Worm (Caenorhabditis elegans): Measurements from ENCODE around the gene bus-2.
A peak's percentile ranks its signal among the peaks of the same experiment; 100 is the strongest.

Gene bus-2

DNA sequence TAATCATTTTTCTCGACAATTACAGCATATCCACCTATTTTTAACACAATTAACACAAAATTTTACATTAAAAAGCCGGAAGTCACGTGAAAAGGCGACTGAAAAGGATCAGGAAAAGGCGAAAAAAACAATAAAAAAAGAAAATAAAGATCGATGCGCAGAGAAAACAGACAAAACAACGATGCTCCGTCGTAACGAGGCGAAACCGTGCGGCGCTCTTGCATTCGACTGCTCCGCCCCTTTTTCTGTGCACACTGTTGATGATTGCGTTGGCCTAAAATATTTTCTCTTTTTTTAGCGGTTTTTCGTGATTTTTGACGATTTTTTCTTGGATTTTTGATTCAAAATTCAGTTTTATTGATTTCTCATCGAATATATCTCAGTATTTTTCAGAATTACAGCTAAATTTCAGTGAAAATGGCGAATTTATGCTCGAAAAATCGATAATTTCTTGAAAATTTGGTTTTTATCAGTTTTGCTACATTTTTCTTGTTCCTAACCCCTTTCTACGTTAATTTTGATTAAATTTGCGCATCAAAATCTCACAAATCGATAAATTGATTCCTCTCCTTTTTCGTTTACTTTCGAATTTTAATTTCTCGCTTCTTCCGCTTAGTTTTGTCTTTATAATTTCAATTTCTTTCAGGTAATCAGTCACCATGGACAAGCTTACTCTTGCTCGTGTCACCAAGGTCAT is 40.5 kb upstream of the bus-2 start, which contains the start of gene rps-28 (continued):
- peak; percentile 94 for TF ChIP-seq ekl-4 (GFP tag; IDR thresholded peaks at IDR 0.05)
- no peak for TF ChIP-seq nfya-1 (tag; optimal IDR thresholded peaks at IDR 0.05; ENCODE audit: borderline replicate concordance, insufficient read depth)
- no peak for TF ChIP-seq mes-4 (tag; optimal IDR thresholded peaks at IDR 0.05)
- TF ChIP-seq F10E7.11 (tag; optimal IDR thresholded peaks at IDR 0.05): no peak
- TF ChIP-seq snpc-1.1 (tag; optimal IDR thresholded peaks at IDR 0.05; ENCODE audit: insufficient read depth): peak; percentile 55
- no peak for TF ChIP-seq ama-1 (optimal IDR thresholded peaks at IDR 0.05)
- peak in 1 of 2 experiments; percentile 58 for TF ChIP-seq ama-1 (GFP tag; optimal IDR thresholded peaks at IDR 0.05)
- peak; percentile 77 for TF ChIP-seq dpl-1 (GFP tag; optimal IDR thresholded peaks at IDR 0.05)
- TF ChIP-seq cebp-1 (GFP tag; IDR thresholded peaks at IDR 0.05): peak; percentile 56; the same call in 1 of the 2 replicates
- TF ChIP-seq cebp-1 (tag; optimal IDR thresholded peaks at IDR 0.05): peak; percentile 91
- TF ChIP-seq lin-26 (GFP tag; IDR thresholded peaks at IDR 0.05): peak; percentile 80; the same call in 1 of the 2 replicates
- TF ChIP-seq K11D2.4 (GFP tag; IDR thresholded peaks at IDR 0.05): peak; percentile 92
- TF ChIP-seq C06A6.2 (GFP tag; conservative IDR thresholded peaks at IDR 0.05): peak; percentile 97
- peak; percentile 44 for TF ChIP-seq madf-8 (GFP tag; conservative IDR thresholded peaks at IDR 0.05)
- peak; percentile 65 for TF ChIP-seq die-1 (tag; optimal IDR thresholded peaks at IDR 0.05)
- TF ChIP-seq him-1 (tag; optimal IDR thresholded peaks at IDR 0.05): peak; percentile 23
- TF ChIP-seq Y95B8A.8 (GFP tag; IDR thresholded peaks at IDR 0.05): peak; percentile 95
- no peak for TF ChIP-seq zim-3 (tag; optimal IDR thresholded peaks at IDR 0.05)
- 0 out of 2 replicates have a peak, but pooled peaks have one; percentile 67 for TF ChIP-seq F37B4.10 (GFP tag; IDR thresholded peaks at IDR 0.05)
- peak; percentile 100 for TF ChIP-seq attf-3 (GFP tag; conservative IDR thresholded peaks at IDR 0.05)
- TF ChIP-seq rec-8 (tag; optimal IDR thresholded peaks at IDR 0.05): peak; percentile 27 to 29
- TF ChIP-seq rcor-1 (GFP tag; IDR thresholded peaks at IDR 0.05): peak; percentile 95
- peak; percentile 97 for TF ChIP-seq F23B12.7 (tag; optimal IDR thresholded peaks at IDR 0.05; ENCODE audit: insufficient read depth)
- peak; percentile 91 for TF ChIP-seq somi-1 (GFP tag; optimal IDR thresholded peaks at IDR 0.05)
- TF ChIP-seq Y79H2A.3 (GFP tag; conservative IDR thresholded peaks at IDR 0.05): no peak; the same call in 1 of the 2 replicates
- no peak for TF ChIP-seq unc-62 (GFP tag; optimal IDR thresholded peaks at IDR 0.05)
- peak; percentile 11 for TF ChIP-seq T07F8.4 (tag; optimal IDR thresholded peaks at IDR 0.05)
- no peak for TF ChIP-seq ceh-79 (tag; optimal IDR thresholded peaks at IDR 0.05)
- no peak for TF ChIP-seq bed-2 (GFP tag; IDR thresholded peaks at IDR 0.05)
- no peak for TF ChIP-seq ccch-3 (GFP tag; optimal IDR thresholded peaks at IDR 0.05)
- TF ChIP-seq nhr-27 (tag; optimal IDR thresholded peaks at IDR 0.05): no peak
- peak; percentile 47 for TF ChIP-seq gei-17 (GFP tag; optimal IDR thresholded peaks at IDR 0.05)
- TF ChIP-seq egl-18 (GFP tag; IDR thresholded peaks at IDR 0.05): no peak

DNA sequence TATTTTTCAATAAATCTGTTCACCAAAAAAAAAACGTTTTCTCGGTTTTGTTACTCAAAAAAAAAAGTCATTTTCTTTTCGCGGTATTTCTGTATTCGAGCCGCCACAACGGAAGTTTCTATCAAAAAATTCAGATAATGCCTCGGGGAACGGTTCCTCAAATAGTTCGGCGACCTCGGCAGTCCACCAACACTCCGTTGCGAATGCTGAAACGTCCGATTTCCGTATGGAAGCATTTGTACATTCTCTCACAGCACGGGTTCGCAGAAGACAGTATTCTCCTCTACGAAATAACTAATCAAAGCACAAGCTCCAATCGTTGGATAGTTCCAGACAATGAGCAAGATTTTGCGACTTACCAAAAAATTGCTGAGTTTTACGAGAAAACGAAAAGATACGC is 39.7 kb upstream of the bus-2 start, which contains the start of gene Y41D4B.4:
Gene Y41D4B.4, plus strand, starts transcription at position 133 of the 400 bp plus-strand sequence.
- TF ChIP-seq ceh-100 (GFP tag; IDR thresholded peaks at IDR 0.05) (0 out of 2 replicates have a peak, but pooled peaks have one; percentile 18), F33H1.4 (GFP tag; IDR thresholded peaks at IDR 0.05) (peak; percentile 35), madf-6 (GFP tag; IDR thresholded peaks at IDR 0.05) (peak; percentile 18; the same call in 1 of the 2 replicates), mcd-1 (GFP tag; IDR thresholded peaks at IDR 0.05) (peak; percentile 16; the same call in 1 of the 2 replicates), B0336.3 (GFP tag; IDR thresholded peaks at IDR 0.05) (peak; percentile 51; the same call in 1 of the 2 replicates), ztf-3 (GFP tag; optimal IDR thresholded peaks at IDR 0.05) (no peak), hmg-1.2 (GFP tag; IDR thresholded peaks at IDR 0.05) (0 out of 2 replicates have a peak, but pooled peaks have one; percentile 12), Y53G8AR.9 (GFP tag; conservative IDR thresholded peaks at IDR 0.05) (peak; percentile 52; the same call in 1 of the 2 replicates), rcor-1 (GFP tag; IDR thresholded peaks at IDR 0.05) (peak; percentile 44; the same call in 1 of the 2 replicates), cebp-2 (GFP tag; IDR thresholded peaks at IDR 0.05) (0 out of 2 replicates have a peak, but pooled peaks have one; percentile 15), ekl-4 (GFP tag; IDR thresholded peaks at IDR 0.05) (peak; percentile 32; the same call in 1 of the 2 replicates), B0019.2 (GFP tag; conservative IDR thresholded peaks at IDR 0.05) (no peak), sea-2 (GFP tag; IDR thresholded peaks at IDR 0.05) (no peak), attf-6 (GFP tag; IDR thresholded peaks at IDR 0.05) (peak; percentile 43; the same call in 1 of the 2 replicates), athp-1 (tag; optimal IDR thresholded peaks at IDR 0.05) (peak; percentile 2), ceh-27 (GFP tag; optimal IDR thresholded peaks at IDR 0.05) (no peak), D2030.7 (GFP tag; IDR thresholded peaks at IDR 0.05) (peak; percentile 13; the same call in 1 of the 2 replicates)

Measured in whole organism, young adult.